Worm (Caenorhabditis elegans) whole organism, young adult: Measurements from ENCODE around the gene sex-1.

Source experiments
- C06A6.2 ChIP-seq: fragments of 200-800 bp; sonication (Bioruptor generic); conservative IDR thresholded peaks from 2 replicates; pipeline ENCODE4 v1.3.6; 2022; ENCODE audit warnings: missing genetic modification characterization, missing compliant biosample characterization
- F23B12.7 ChIP-seq: sonication (generic microtip); optimal IDR thresholded peaks from 2 replicates; lab custom pipeline; 2017; ENCODE audit warnings: missing genetic modification characterization, mild to moderate bottlenecking, missing compliant biosample characterization, antibody characterized with exemption, moderate library complexity; ENCODE audit not compliant: insufficient read depth
- K12H6.12 ChIP-seq: fragments of 200-800 bp; sonication (Bioruptor generic); optimal IDR thresholded peaks from 2 replicates; lab custom pipeline; 2018; ENCODE audit warnings: mild to moderate bottlenecking, missing genetic modification characterization, missing compliant biosample characterization
- Y79H2A.3 ChIP-seq: fragments of 200-800 bp; sonication (Bioruptor generic); conservative IDR thresholded peaks from 2 replicates; pipeline ENCODE4 v1.3.6; 2022; ENCODE audit warnings: missing genetic modification reagents, missing genetic modification characterization, missing compliant biosample characterization
- aptf-3 ChIP-seq: fragments of 200-800 bp; sonication (Bioruptor generic); IDR thresholded peaks from 2 replicates; pipeline ENCODE4 v1.3.6; 2022; ENCODE audit warnings: missing genetic modification characterization, missing compliant biosample characterization
- athp-1 ChIP-seq: sonication (generic microtip); optimal IDR thresholded peaks from 2 replicates; lab custom pipeline; 2017; ENCODE audit warnings: mild to moderate bottlenecking, missing genetic modification characterization, missing compliant biosample characterization
- attf-3 ChIP-seq: fragments of 200-800 bp; sonication (Bioruptor generic); conservative IDR thresholded peaks from 2 replicates; pipeline ENCODE4 v1.3.6; 2022; ENCODE audit warnings: missing genetic modification reagents, missing genetic modification characterization, missing compliant biosample characterization
- attf-5 ChIP-seq: fragments of 200-800 bp; sonication (Bioruptor generic); optimal IDR thresholded peaks from 2 replicates; lab custom pipeline; 2018; ENCODE audit warnings: mild to moderate bottlenecking, missing genetic modification characterization, missing compliant biosample characterization
- bed-1 ChIP-seq: fragments of 200-800 bp; sonication (Bioruptor generic); IDR thresholded peaks from 2 replicates; pipeline ENCODE4 v1.3.6; 2022; ENCODE audit warnings: missing genetic modification reagents, missing genetic modification characterization, missing compliant biosample characterization
- bed-2 ChIP-seq: fragments of 200-800 bp; sonication (Bioruptor generic); IDR thresholded peaks from 2 replicates; pipeline ENCODE4 v1.3.6; 2022; ENCODE audit warnings: missing genetic modification reagents, missing genetic modification characterization, missing compliant biosample characterization
- cebp-2 ChIP-seq: fragments of 200-800 bp; sonication (Bioruptor generic); IDR thresholded peaks from 2 replicates; pipeline ENCODE4 v1.3.6; 2022; ENCODE audit warnings: missing genetic modification characterization, missing compliant biosample characterization
- ceh-58 ChIP-seq: fragments of 200-800 bp; sonication (Bioruptor generic); IDR thresholded peaks from 2 replicates; pipeline ENCODE4 v1.3.6; 2022; ENCODE audit warnings: missing genetic modification characterization, missing compliant biosample characterization
- ceh-91 ChIP-seq: fragments of 200-800 bp; sonication (Bioruptor generic); IDR thresholded peaks from 2 replicates; pipeline ENCODE4 v1.3.6; 2022; ENCODE audit warnings: missing genetic modification reagents, missing genetic modification characterization, missing compliant biosample characterization
- chd-7 ChIP-seq: sonication (generic microtip); optimal IDR thresholded peaks from 2 replicates; lab custom pipeline; 2016; ENCODE audit warnings: mild to moderate bottlenecking, missing genetic modification characterization, moderate library complexity, missing compliant biosample characterization
- dpl-1 ChIP-seq: fragments of 150-350 bp; optimal IDR thresholded peaks from 2 replicates; lab custom pipeline; 2014; ENCODE audit warnings: missing biosample characterization, missing genetic modification reagents, missing genetic modification characterization
- efl-1 ChIP-seq: fragments of 150-350 bp; optimal IDR thresholded peaks from 2 replicates; lab custom pipeline; 2014; ENCODE audit warnings: missing biosample characterization, missing genetic modification reagents, missing genetic modification characterization
- egl-18 ChIP-seq: fragments of 200-800 bp; sonication (Bioruptor generic); IDR thresholded peaks from 2 replicates; pipeline ENCODE4 v1.3.6; 2022; ENCODE audit warnings: missing genetic modification reagents, missing genetic modification characterization, missing compliant biosample characterization
- egrh-3 ChIP-seq: fragments of 200-800 bp; sonication (Bioruptor generic); IDR thresholded peaks from 2 replicates; pipeline ENCODE4 v1.3.6; 2022; ENCODE audit warnings: missing genetic modification reagents, missing genetic modification characterization, missing compliant biosample characterization
- ekl-4 ChIP-seq: fragments of 200-800 bp; sonication (Bioruptor generic); IDR thresholded peaks from 2 replicates; pipeline ENCODE4 v1.3.6; 2022; ENCODE audit warnings: missing genetic modification reagents, missing genetic modification characterization, missing compliant biosample characterization
- hlh-26 ChIP-seq: fragments of 200-800 bp; sonication (Bioruptor generic); conservative IDR thresholded peaks from 2 replicates; pipeline ENCODE4 v1.3.6; 2022; ENCODE audit warnings: missing genetic modification reagents, missing genetic modification characterization, missing compliant biosample characterization
- hsf-1 ChIP-seq: fragments of 200-800 bp; sonication (Bioruptor generic); IDR thresholded peaks from 2 replicates; pipeline ENCODE4 v1.3.6; 2022; ENCODE audit warnings: missing genetic modification reagents, missing genetic modification characterization, missing compliant biosample characterization
- lag-1 ChIP-seq: fragments of 200-800 bp; sonication (Bioruptor generic); IDR thresholded peaks from 2 replicates; pipeline ENCODE4 v1.3.6; 2022; ENCODE audit warnings: missing genetic modification reagents, missing genetic modification characterization, missing compliant biosample characterization
- let-526 ChIP-seq: fragments of 200-800 bp; sonication (Bioruptor generic); IDR thresholded peaks from 2 replicates; pipeline ENCODE4 v1.3.6; 2022; ENCODE audit warnings: missing genetic modification reagents, missing genetic modification characterization, missing compliant biosample characterization
- let-607 ChIP-seq, 2 experiments: fragments of 200-800 bp in 1 of 2; sonication (Bioruptor generic) in 1 of 2; sonication (generic microtip) in 1 of 2; optimal IDR thresholded peaks; 2 replicates each; lab custom pipeline; 2016 to 2018; ENCODE audit warnings: mild to moderate bottlenecking in 2 of 2, missing compliant biosample characterization in 2 of 2, missing genetic modification characterization in 2 of 2, moderate library complexity in 2 of 2, missing genotype in 1 of 2
- lin-26 ChIP-seq: fragments of 200-800 bp; sonication (Bioruptor generic); IDR thresholded peaks from 2 replicates; pipeline ENCODE4 v1.3.6; 2022; ENCODE audit warnings: missing genetic modification reagents, missing genetic modification characterization, missing compliant biosample characterization
- lin-35 ChIP-seq, 3 experiments: fragments of 150-350 bp in 2 of 3; sonication (generic microtip) in 1 of 3; optimal IDR thresholded peaks; 2 replicates each; lab custom pipeline; 2014 to 2018; ENCODE audit warnings: missing biosample characterization in 3 of 3, missing genetic modification characterization in 3 of 3, missing genetic modification reagents in 3 of 3
- lsy-27 ChIP-seq: sonication (generic microtip); optimal IDR thresholded peaks from 2 replicates; lab custom pipeline; 2017; ENCODE audit warnings: missing genetic modification characterization, mild to moderate bottlenecking, missing compliant biosample characterization, antibody characterized with exemption, missing genotype, borderline replicate concordance; ENCODE audit not compliant: insufficient read depth
- madf-10 ChIP-seq: sonication (generic microtip); optimal IDR thresholded peaks from 2 replicates; lab custom pipeline; 2016; ENCODE audit warnings: mild to moderate bottlenecking, missing genetic modification characterization, missing compliant biosample characterization
- madf-6 ChIP-seq: fragments of 200-800 bp; sonication (Bioruptor generic); IDR thresholded peaks from 2 replicates; pipeline ENCODE4 v1.3.6; 2022; ENCODE audit warnings: missing genetic modification reagents, missing genetic modification characterization, missing compliant biosample characterization
- mxl-1 ChIP-seq: sonication (generic microtip); optimal IDR thresholded peaks from 2 replicates; lab custom pipeline; 2016; ENCODE audit warnings: missing genetic modification characterization, missing compliant biosample characterization
- nhr-179 ChIP-seq: sonication (generic microtip); optimal IDR thresholded peaks from 2 replicates; lab custom pipeline; 2016; ENCODE audit warnings: mild to moderate bottlenecking, missing genetic modification characterization, missing compliant biosample characterization
- pbrm-1 ChIP-seq: fragments of 200-800 bp; sonication (Bioruptor generic); IDR thresholded peaks from 2 replicates; pipeline ENCODE4 v1.3.6; 2022; ENCODE audit warnings: missing genetic modification reagents, missing genetic modification characterization, missing compliant biosample characterization
- rcor-1 ChIP-seq: fragments of 200-800 bp; sonication (Bioruptor generic); IDR thresholded peaks from 2 replicates; pipeline ENCODE4 v1.3.6; 2022; ENCODE audit warnings: missing genetic modification reagents, missing genetic modification characterization, missing compliant biosample characterization
- rec-8 ChIP-seq, 2 experiments: sonication (generic microtip); optimal IDR thresholded peaks; 2 replicates each; lab custom pipeline; 2016; ENCODE audit warnings: mild to moderate bottlenecking in 2 of 2, missing genetic modification characterization in 2 of 2, missing genetic modification reagents in 2 of 2, missing genotype in 2 of 2, missing biosample characterization in 1 of 2, missing compliant biosample characterization in 1 of 2, moderate library complexity in 1 of 2
- snpc-4 ChIP-seq, 5 experiments: fragments of 150-350 bp in 1 of 5; sonication (generic microtip) in 4 of 5; optimal IDR thresholded peaks; 2 replicates each; lab custom pipeline; 2014 to 2018; ENCODE audit warnings: missing genetic modification characterization in 5 of 5, missing biosample characterization in 3 of 5, antibody characterized with exemption in 2 of 5, mild to moderate bottlenecking in 2 of 5, missing compliant biosample characterization in 2 of 5, missing genotype in 2 of 5, moderate library complexity in 2 of 5, missing genetic modification reagents in 1 of 5
- tbp1 ChIP-seq: fragments of 200-800 bp; sonication (Bioruptor generic); optimal IDR thresholded peaks from 2 replicates; lab custom pipeline; 2018; ENCODE audit warnings: mild to moderate bottlenecking, missing genetic modification characterization, missing compliant biosample characterization
- unc-130 ChIP-seq: sonication (generic microtip); optimal IDR thresholded peaks from 2 replicates; lab custom pipeline; 2016; ENCODE audit warnings: missing genetic modification reagents, missing genetic modification characterization, missing compliant biosample characterization
- zfh-2 ChIP-seq: fragments of 200-800 bp; sonication (Bioruptor generic); conservative IDR thresholded peaks from 2 replicates; pipeline ENCODE4 v1.3.6; 2022; ENCODE audit warnings: missing genetic modification reagents, missing genetic modification characterization, missing compliant biosample characterization
- ztf-22 ChIP-seq: fragments of 200-800 bp; sonication (Bioruptor generic); optimal IDR thresholded peaks from 2 replicates; lab custom pipeline; 2018; ENCODE audit warnings: mild to moderate bottlenecking, missing genetic modification characterization, moderate library complexity, missing compliant biosample characterization
- ztf-26 ChIP-seq: sonication (generic microtip); optimal IDR thresholded peaks from 2 replicates; lab custom pipeline; 2017; ENCODE audit warnings: missing genetic modification characterization, missing compliant biosample characterization
- ztf-3 ChIP-seq: fragments of 200-800 bp; sonication (Bioruptor generic); optimal IDR thresholded peaks from 2 replicates; lab custom pipeline; 2018; ENCODE audit warnings: mild to moderate bottlenecking, missing genetic modification characterization, missing compliant biosample characterization
- ztf-6 ChIP-seq: fragments of 200-800 bp; sonication (Bioruptor generic); IDR thresholded peaks from 2 replicates; pipeline ENCODE4 v1.3.6; 2022; ENCODE audit warnings: missing genetic modification reagents, missing genetic modification characterization, missing compliant biosample characterization

Gene sex-1

ce11 chrX:10205321-10205720 lies at the start of gene sex-1:
Gene sex-1, minus strand, starts transcription at chrX:10205421.
- no peak for TF ChIP-seq ztf-3
- TF ChIP-seq bed-2 (GFP tag; lab: Robert Waterston, UW): no peak
- no peak for TF ChIP-seq mxl-1 (tag; lab: Kevin White, UChicago)
- TF ChIP-seq let-526 (GFP tag; lab: Robert Waterston, UW): no peak
- no peak for TF ChIP-seq lsy-27 (tag; lab: Kevin White, UChicago)
- no peak for TF ChIP-seq lag-1 (GFP tag; lab: Robert Waterston, UW)
- no peak for TF ChIP-seq ztf-22
- TF ChIP-seq let-607 (tag; optimal IDR thresholded peaks at IDR 0.05; lab: Kevin White, UChicago): no peak
- no peak for TF ChIP-seq madf-6
- TF ChIP-seq athp-1 (tag; lab: Kevin White, UChicago): no peak
- TF ChIP-seq pbrm-1 (GFP tag; lab: Robert Waterston, UW): no peak
- TF ChIP-seq ztf-6 (GFP tag; lab: Robert Waterston, UW): no peak
- no peak for TF ChIP-seq C06A6.2 (GFP tag; lab: Robert Waterston, UW)
- TF ChIP-seq attf-5: no peak
- no peak for TF ChIP-seq snpc-4 (GFP tag; optimal IDR thresholded peaks at IDR 0.05; lab: Kevin White, UChicago)
- TF ChIP-seq snpc-4 (tag; optimal IDR thresholded peaks at IDR 0.05; lab: Kevin White, UChicago): no peak
- TF ChIP-seq F23B12.7: no peak

ce11 chrX:10254068-10254467 lies 48.8 kb upstream of the sex-1 start:
- TF ChIP-seq Y79H2A.3 (GFP tag; lab: Robert Waterston, UW): no peak
- TF ChIP-seq dpl-1: no peak
- TF ChIP-seq lin-35 (GFP tag; optimal IDR thresholded peaks at IDR 0.05; lab: Kevin White, UChicago): no peak
- TF ChIP-seq egrh-3 (GFP tag; lab: Robert Waterston, UW): no peak
- no peak for TF ChIP-seq K12H6.12
- TF ChIP-seq ztf-6 (GFP tag; lab: Robert Waterston, UW): no peak
- TF ChIP-seq tbp1: no peak

- TF ChIP-seq nhr-179 (tag; lab: Kevin White, UChicago) (no peak), rec-8 (tag; optimal IDR thresholded peaks at IDR 0.05; lab: Kevin White, UChicago) (no peak), hlh-26 (GFP tag; lab: Robert Waterston, UW) (no peak), zfh-2 (GFP tag; lab: Robert Waterston, UW) (no peak), ztf-26 (tag; lab: Kevin White, UChicago) (no peak), cebp-2 (GFP tag; lab: Robert Waterston, UW) (no peak), lin-26 (GFP tag; lab: Robert Waterston, UW) (no peak)
Measured at ce11 chrX:10252781-10253180, 47.6 kb upstream of the sex-1 start, which contains the start of gene C14H10.2. Gene C14H10.2, minus strand, starts transcription at chrX:10252881.

ce11 chrX:10249685-10250084 lies 44.5 kb upstream of the sex-1 start:
- no peak for TF ChIP-seq bed-1 (GFP tag; lab: Robert Waterston, UW)
- TF ChIP-seq ekl-4 (GFP tag; lab: Robert Waterston, UW): no peak
- no peak for TF ChIP-seq chd-7 (tag; lab: Kevin White, UChicago)
- TF ChIP-seq hsf-1 (GFP tag; lab: Robert Waterston, UW): no peak
- TF ChIP-seq ceh-58 (GFP tag; lab: Robert Waterston, UW): no peak
- no peak for TF ChIP-seq egl-18 (GFP tag; lab: Robert Waterston, UW)
- no peak for TF ChIP-seq unc-130 (GFP tag; lab: Kevin White, UChicago)
- TF ChIP-seq efl-1 (GFP tag; lab: Kevin White, UChicago): no peak
- no peak for TF ChIP-seq aptf-3 (GFP tag; lab: Robert Waterston, UW)
- no peak for TF ChIP-seq K12H6.12
- TF ChIP-seq lag-1 (GFP tag; lab: Robert Waterston, UW): no peak
- TF ChIP-seq ceh-91: no peak
- TF ChIP-seq rcor-1 (GFP tag; lab: Robert Waterston, UW): no peak
- TF ChIP-seq madf-10 (tag; lab: Kevin White, UChicago): no peak
- no peak for TF ChIP-seq hlh-26 (GFP tag; lab: Robert Waterston, UW)
- no peak for TF ChIP-seq attf-3 (GFP tag; lab: Robert Waterston, UW)
